Worm (Caenorhabditis elegans): Measurements from ENCODE around the gene urm-1.
A peak's percentile ranks its signal among the peaks of the same experiment; 100 is the strongest.

The urm-1 gene

ce11 chrIII:10505182-10505581 lies at the start of gene urm-1, which contains the start of gene taf-11.3:
urm-1 (plus strand) TSS chrIII:10505480.
taf-11.3 (minus strand) TSS chrIII:10505250.
- peak; percentile 35 for TF ChIP-seq unc-130 (GFP tag; optimal IDR thresholded peaks at IDR 0.05)
- TF ChIP-seq lim-7 (GFP tag; IDR thresholded peaks at IDR 0.05): no peak
- TF ChIP-seq nhr-77 (tag; optimal IDR thresholded peaks at IDR 0.05): peak; percentile 70
- peak in 1 of 2 experiments; percentile 93 for TF ChIP-seq lsy-2 (tag; optimal IDR thresholded peaks at IDR 0.05)
- peak in 1 of 2 experiments; percentile 84 for TF ChIP-seq unc-62 (GFP tag; optimal IDR thresholded peaks at IDR 0.05 in 1 of 2)
- no peak for TF ChIP-seq unc-62 (tag; optimal IDR thresholded peaks at IDR 0.05)
- peak; percentile 6 for TF ChIP-seq F37D6.2 (tag; optimal IDR thresholded peaks at IDR 0.05)
- peak in 1 of 2 experiments; percentile 24 for TF ChIP-seq hif-1 (tag; optimal IDR thresholded peaks at IDR 0.05)
- TF ChIP-seq Y5F2A.4 (GFP tag; optimal IDR thresholded peaks at IDR 0.05): no peak
- peak; percentile 30 for TF ChIP-seq hlh-30 (tag; optimal IDR thresholded peaks at IDR 0.05; ENCODE audit: insufficient read depth)
- no peak for TF ChIP-seq unc-39 (tag; optimal IDR thresholded peaks at IDR 0.05)
- TF ChIP-seq nhr-28 (tag; optimal IDR thresholded peaks at IDR 0.05): no peak
- peak; percentile 52 for TF ChIP-seq hmg-1.1 (GFP tag; IDR thresholded peaks at IDR 0.05)
- peak; percentile 96 for TF ChIP-seq lin-38 (GFP tag; IDR thresholded peaks at IDR 0.05)
- TF ChIP-seq mes-2 (tag; optimal IDR thresholded peaks at IDR 0.05; ENCODE audit: poor library complexity, severe bottlenecking): peak; percentile 94
- peak; percentile 10 for TF ChIP-seq nhr-102 (tag; optimal IDR thresholded peaks at IDR 0.05)
- TF ChIP-seq nhr-10 (tag; optimal IDR thresholded peaks at IDR 0.05): no peak
- no peak for TF ChIP-seq lin-1 (GFP tag; IDR thresholded peaks at IDR 0.05)
- TF ChIP-seq cey-2 (tag; optimal IDR thresholded peaks at IDR 0.05; ENCODE audit: borderline replicate concordance, insufficient read depth): no peak
- TF ChIP-seq jun-1 (tag; optimal IDR thresholded peaks at IDR 0.05): no peak
- TF ChIP-seq ZK337.2 (GFP tag; IDR thresholded peaks at IDR 0.05): no peak
- peak; percentile 55 for TF ChIP-seq ztf-7 (tag; optimal IDR thresholded peaks at IDR 0.05)
- TF ChIP-seq vab-7 (GFP tag; IDR thresholded peaks at IDR 0.05): no peak
- TF ChIP-seq ces-1 (GFP tag; optimal IDR thresholded peaks at IDR 0.05): no peak
- TF ChIP-seq zip-2 (tag; optimal IDR thresholded peaks at IDR 0.05): no peak
- TF ChIP-seq duxl-1 (tag; optimal IDR thresholded peaks at IDR 0.05; ENCODE audit: poor library complexity): no peak
- TF ChIP-seq nhr-25 (tag; optimal IDR thresholded peaks at IDR 0.05; ENCODE audit: borderline replicate concordance, insufficient read depth): no peak
- TF ChIP-seq rbr-2 (tag; optimal IDR thresholded peaks at IDR 0.05): peak; percentile 32
- TF ChIP-seq daf-16 (GFP tag; optimal IDR thresholded peaks at IDR 0.05): no peak
- peak; percentile 40 for TF ChIP-seq daf-16 (tag; optimal IDR thresholded peaks at IDR 0.05)
- TF ChIP-seq mep-1 (tag; optimal IDR thresholded peaks at IDR 0.05): peak; percentile 79
- TF ChIP-seq hlh-11 (tag; optimal IDR thresholded peaks at IDR 0.05): peak; percentile 38
- no peak for TF ChIP-seq nhr-76 (tag; optimal IDR thresholded peaks at IDR 0.05)
- TF ChIP-seq dpl-1 (GFP tag; optimal IDR thresholded peaks at IDR 0.05): peak; percentile 83
- TF ChIP-seq lin-13 (GFP tag; optimal IDR thresholded peaks at IDR 0.05): peak; percentile 74
- no peak for TF ChIP-seq ceh-44 (GFP tag; IDR thresholded peaks at IDR 0.05)
- no peak for TF ChIP-seq nhr-41 (GFP tag; IDR thresholded peaks at IDR 0.05)
- no peak for TF ChIP-seq snpc-4 (tag; optimal IDR thresholded peaks at IDR 0.05)
- no peak for TF ChIP-seq pha-4 (GFP tag; IDR thresholded peaks at IDR 0.05)
- TF ChIP-seq pha-4 (tag; optimal IDR thresholded peaks at IDR 0.05): peak; percentile 79
- TF ChIP-seq aha-1 (tag): peak; percentile 50
- TF ChIP-seq arid-1 (GFP tag; conservative IDR thresholded peaks at IDR 0.05): 0 out of 2 replicates have a peak, but pooled peaks have one; percentile 30
- no peak for TF ChIP-seq attf-4 (tag; optimal IDR thresholded peaks at IDR 0.05)
- peak; percentile 37 for TF ChIP-seq lin-15B (tag; optimal IDR thresholded peaks at IDR 0.05)
- TF ChIP-seq dve-1 (tag; optimal IDR thresholded peaks at IDR 0.05; ENCODE audit: insufficient read depth): peak; percentile 82

Measured in whole organism, L4 larva.